Worm (Caenorhabditis elegans): ENCODE results near the gene ttr-42.

- TF ChIP-seq med-1 (GFP tag; optimal IDR thresholded peaks at IDR 0.05; ENCODE audit: insufficient read depth) (no peak), ztf-23 (GFP tag; IDR thresholded peaks at IDR 0.05) (no peak)
Observed at ce11 chrX:2595757-2596059, 18.2 kb downstream of the ttr-42 start.
